Worm (Caenorhabditis elegans) whole organism, L4/young adult: ENCODE measurements around the gene Y39E4B.6.

Experiments
- W03F9.2 ChIP-seq: fragments of 150-350 bp; optimal IDR thresholded peaks from 2 replicates; lab custom pipeline; 2014; ENCODE audit warnings: missing biosample characterization, missing genetic modification characterization
- dao-5 ChIP-seq: sonication (generic microtip); optimal IDR thresholded peaks from 2 replicates; lab custom pipeline; 2016; ENCODE audit warnings: missing genotype, missing genetic modification characterization, moderate library complexity, missing compliant biosample characterization
- him-1 ChIP-seq: sonication (generic microtip); optimal IDR thresholded peaks from 2 replicates; lab custom pipeline; 2016; ENCODE audit warnings: missing genotype, missing genetic modification reagents, missing genetic modification characterization, missing compliant biosample characterization

Y39E4B.6 gene

ce11 chrIII:13070548-13071050, at the start of gene Y39E4B.6:
Gene Y39E4B.6, plus strand, starts transcription at chrIII:13070756.
- TF ChIP-seq him-1 (tag; lab: Kevin White, UChicago) = peak; percentile 98
- no peak for TF ChIP-seq dao-5 (tag; lab: Kevin White, UChicago)
- TF ChIP-seq W03F9.2 (tag; lab: Kevin White, UChicago) = peak; percentile 47

ce11 chrIII:13024281-13024680, 46.3 kb upstream of the Y39E4B.6 start, which contains the start of gene cyp-13A12:
Gene cyp-13A12, plus strand, starts transcription at chrIII:13024547.
- TF ChIP-seq W03F9.2 (tag; lab: Kevin White, UChicago) (no peak), dao-5 (tag; lab: Kevin White, UChicago) (no peak), him-1 (tag; lab: Kevin White, UChicago) (no peak)

ce11 chrIII:13027949-13028348, 42.6 kb upstream of the Y39E4B.6 start:
- TF ChIP-seq W03F9.2 (tag; lab: Kevin White, UChicago) (no peak), him-1 (tag; lab: Kevin White, UChicago) (no peak), dao-5 (tag; lab: Kevin White, UChicago) (no peak)

- TF ChIP-seq W03F9.2 (tag; lab: Kevin White, UChicago) = no peak
These were observed 40.9 kb upstream of the Y39E4B.6 start, which contains the start of gene F14F7.4 for ce11 chrIII:13029608-13030007. Gene F14F7.4, minus strand, starts transcription at chrIII:13029708.

- TF ChIP-seq W03F9.2 (tag; lab: Kevin White, UChicago) (no peak), him-1 (tag; lab: Kevin White, UChicago) (no peak), dao-5 (tag; lab: Kevin White, UChicago) (no peak)
These were observed 40.0 kb upstream of the Y39E4B.6 start, which contains the start of gene F14F7.7 for ce11 chrIII:13030551-13030950. Gene F14F7.7, plus strand, starts transcription at chrIII:13030904.

DNA sequence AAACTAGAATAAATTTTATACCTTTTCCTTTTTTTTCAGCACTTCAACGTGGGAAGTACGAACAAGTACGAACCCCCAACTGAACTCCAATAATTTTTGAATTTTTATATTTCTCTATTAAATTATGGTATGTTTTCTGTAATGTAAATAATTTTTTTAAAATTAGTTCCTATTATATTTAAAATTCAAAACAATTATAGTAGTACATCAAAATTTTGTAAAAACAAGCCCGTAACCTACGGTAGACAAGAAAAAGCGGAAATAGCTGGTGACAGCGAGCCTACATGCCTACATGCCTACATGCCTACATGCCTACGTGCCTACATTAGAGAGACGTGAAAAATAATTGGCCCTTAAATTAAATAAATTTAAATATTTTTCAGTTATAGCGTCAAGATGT, 38.9 kb upstream of the Y39E4B.6 start, which contains the start of gene F14F7.5:
F14F7.5 (plus strand) TSS at position 301 of the 400 bp plus-strand sequence.
- TF ChIP-seq him-1 (tag; lab: Kevin White, UChicago) = no peak
- TF ChIP-seq W03F9.2 (tag; lab: Kevin White, UChicago) = no peak
- TF ChIP-seq dao-5 (tag; lab: Kevin White, UChicago) = no peak

ce11 chrIII:13032429-13033018, 38.0 kb upstream of the Y39E4B.6 start:
- TF ChIP-seq W03F9.2 (tag; lab: Kevin White, UChicago) (no peak), dao-5 (tag; lab: Kevin White, UChicago) (no peak), him-1 (tag; lab: Kevin White, UChicago) (no peak)

ce11 chrIII:13039739-13040138, 30.8 kb upstream of the Y39E4B.6 start, which contains the start of gene F54F12.2:
Gene F54F12.2, plus strand, starts transcription at chrIII:13040039.
- TF ChIP-seq W03F9.2 (tag; lab: Kevin White, UChicago) = no peak
- TF ChIP-seq dao-5 (tag; lab: Kevin White, UChicago) = no peak
- no peak for TF ChIP-seq him-1 (tag; lab: Kevin White, UChicago)

DNA sequence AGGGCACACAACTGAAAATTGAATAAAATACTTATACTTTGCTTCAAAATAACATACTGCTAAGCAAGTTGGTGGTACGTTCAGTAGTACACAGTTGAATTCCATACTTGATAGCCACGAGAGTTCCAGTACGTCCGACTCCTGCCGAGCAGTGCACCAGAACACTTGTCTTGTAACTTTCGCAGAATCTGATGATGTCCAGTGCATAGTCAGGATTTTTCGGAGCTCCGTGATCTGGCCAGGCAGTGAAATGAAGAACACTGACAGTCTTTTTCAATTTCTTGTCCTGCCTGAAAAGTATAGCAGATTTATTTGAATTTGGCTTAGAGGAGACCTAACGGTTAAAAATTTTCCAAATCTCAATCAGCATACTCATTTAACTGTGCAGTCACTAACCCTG, 20.6 kb upstream of the Y39E4B.6 start:
- TF ChIP-seq W03F9.2 (tag; lab: Kevin White, UChicago) (no peak), him-1 (tag; lab: Kevin White, UChicago) (no peak), dao-5 (tag; lab: Kevin White, UChicago) (no peak)

ce11 chrIII:13055342-13055741, 15.2 kb upstream of the Y39E4B.6 start, which contains the start of gene F54F12.1:
Gene F54F12.1, minus strand, starts transcription at chrIII:13055442.
- no peak for TF ChIP-seq him-1 (tag; lab: Kevin White, UChicago)
- no peak for TF ChIP-seq W03F9.2 (tag; lab: Kevin White, UChicago)
- no peak for TF ChIP-seq dao-5 (tag; lab: Kevin White, UChicago)

DNA sequence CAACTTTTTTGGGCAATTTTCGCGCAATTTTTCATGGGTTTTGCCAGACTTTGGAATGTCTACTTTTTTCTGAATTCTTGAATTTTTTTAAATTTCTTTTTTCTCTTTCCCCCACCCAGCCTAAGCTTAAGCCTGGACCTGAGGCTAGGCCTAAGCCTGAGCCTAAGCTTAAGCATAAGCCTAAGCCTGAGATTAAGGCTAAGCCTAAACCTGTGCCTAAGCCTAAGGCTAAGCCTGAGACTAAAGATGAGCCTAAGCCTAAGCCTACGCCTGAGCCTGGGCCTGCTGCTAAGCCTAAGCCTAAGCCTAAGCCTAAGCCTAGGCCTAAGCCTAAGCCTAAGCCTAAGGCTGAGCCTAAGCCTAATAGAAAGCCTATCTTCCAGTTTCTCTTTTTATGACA, 14.3 kb upstream of the Y39E4B.6 start:
- TF ChIP-seq dao-5 (tag; lab: Kevin White, UChicago) (no peak), W03F9.2 (tag; lab: Kevin White, UChicago) (no peak), him-1 (tag; lab: Kevin White, UChicago) (no peak)

DNA sequence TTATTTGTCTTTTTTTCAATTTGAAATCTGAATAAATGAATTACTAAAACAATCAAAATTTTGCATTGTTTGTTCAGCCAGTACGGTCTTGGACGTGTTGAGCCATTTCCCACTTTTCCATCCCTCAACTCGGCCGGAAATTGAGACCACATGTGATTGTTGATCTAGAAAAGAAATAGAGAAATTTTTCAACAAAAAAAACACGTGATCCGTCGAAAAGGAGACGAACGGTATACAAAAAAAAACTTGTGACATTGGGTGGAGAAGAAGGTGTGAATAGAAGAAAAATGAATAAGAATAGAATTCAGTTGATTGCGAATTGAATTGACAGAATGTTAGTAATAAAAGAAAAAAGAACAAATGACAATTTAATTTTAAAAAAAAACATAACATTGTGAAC, 13.8 kb upstream of the Y39E4B.6 start:
- TF ChIP-seq W03F9.2 (tag; lab: Kevin White, UChicago) (no peak), him-1 (tag; lab: Kevin White, UChicago) (no peak), dao-5 (tag; lab: Kevin White, UChicago) (no peak)

DNA sequence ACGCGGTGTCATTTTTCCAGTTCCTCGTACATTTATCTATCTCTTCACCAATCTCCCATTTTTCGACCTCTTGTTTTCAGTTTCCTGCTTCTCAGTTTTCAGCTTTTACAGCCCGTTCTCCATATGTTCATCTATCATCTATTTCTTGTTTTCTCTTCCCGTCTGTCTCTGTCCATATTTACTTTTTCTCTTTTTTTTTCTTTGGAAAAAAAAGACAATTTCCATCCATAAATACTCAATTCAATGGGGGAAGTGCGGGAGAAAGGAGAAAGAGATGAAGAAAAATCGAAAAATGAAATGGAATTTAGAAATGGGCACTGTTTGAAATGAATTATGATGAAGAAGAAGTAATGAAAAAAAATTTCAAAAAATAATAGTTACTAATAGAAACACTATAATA, 12.4 kb upstream of the Y39E4B.6 start:
- TF ChIP-seq him-1 (tag; lab: Kevin White, UChicago) (peak; percentile 18), dao-5 (tag; lab: Kevin White, UChicago) (no peak), W03F9.2 (tag; lab: Kevin White, UChicago) (no peak)

DNA sequence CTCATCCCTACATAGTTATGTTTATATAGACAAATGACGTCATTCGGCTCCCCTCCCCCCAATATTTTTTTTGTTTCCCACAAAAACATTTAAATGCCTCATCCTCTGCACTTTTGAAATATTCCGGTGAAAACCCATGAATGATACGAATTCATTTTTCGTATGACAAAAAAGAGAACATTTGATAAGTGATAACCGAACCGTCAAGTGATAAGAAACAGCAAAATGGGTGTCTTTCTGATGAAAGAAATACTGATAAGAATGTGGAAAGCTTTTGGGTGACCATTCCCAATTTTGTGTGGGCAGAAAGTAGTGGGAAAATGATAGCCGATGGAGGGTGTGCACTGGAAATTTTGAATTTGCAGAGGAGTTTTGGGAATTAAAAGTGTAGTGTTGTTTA, 11.2 kb upstream of the Y39E4B.6 start:
- TF ChIP-seq him-1 (tag; lab: Kevin White, UChicago) = no peak
